Fruit fly (Drosophila melanogaster): Measurements from ENCODE around the gene rtp.
A peak's percentile ranks its signal among the peaks of the same experiment; 100 is the strongest.

The rtp gene

dm6 chr3R:5251243-5251865 is 14.2 kb upstream of the rtp start, which contains the start of gene CtsF (continued):
- peak; percentile 4 for TF ChIP-seq NfI (GFP tag; optimal IDR thresholded peaks at IDR 0.05)
- no peak for TF ChIP-seq CG10209 (GFP tag; optimal IDR thresholded peaks at IDR 0.05)
- TF ChIP-seq amos (GFP tag; IDR thresholded peaks at IDR 0.05; ENCODE audit: partially characterized antibody): peak; percentile 99
- peak; percentile 100 for TF ChIP-seq CG34224 (GFP tag; IDR thresholded peaks at IDR 0.05; ENCODE audit: partially characterized antibody)
- TF ChIP-seq cg (GFP tag; optimal IDR thresholded peaks at IDR 0.05): peak; percentile 98
- peak; percentile 4 for TF ChIP-seq ewg (GFP tag; optimal IDR thresholded peaks at IDR 0.05)
- TF ChIP-seq CG2712 (tag; optimal IDR thresholded peaks at IDR 0.05): peak; percentile 38
- no peak for TF ChIP-seq Bdp1 (GFP tag; optimal IDR thresholded peaks at IDR 0.05)
- TF ChIP-seq sd (tag; optimal IDR thresholded peaks at IDR 0.05): peak; percentile 36
- TF ChIP-seq CG12219 (GFP tag; optimal IDR thresholded peaks at IDR 0.05): no peak
- TF ChIP-seq Chrac-16 (GFP tag; optimal IDR thresholded peaks at IDR 0.05): no peak
- TF ChIP-seq HLH4C (GFP tag; IDR thresholded peaks at IDR 0.05; ENCODE audit: partially characterized antibody): peak; percentile 100
- TF ChIP-seq Dfd (GFP tag; optimal IDR thresholded peaks at IDR 0.05): no peak
- no peak for TF ChIP-seq danr (GFP tag; IDR thresholded peaks at IDR 0.05)
- TF ChIP-seq Trl (optimal IDR thresholded peaks at IDR 0.05): peak in 1 of 2 experiments; percentile 37
- TF ChIP-seq Trl (GFP tag; optimal IDR thresholded peaks at IDR 0.05): no peak
- peak; percentile 6 for TF ChIP-seq CG7556 (GFP tag; optimal IDR thresholded peaks at IDR 0.05)
- peak; percentile 13 for TF ChIP-seq HLH54F (GFP tag; optimal IDR thresholded peaks at IDR 0.05)
- TF ChIP-seq CG13287 (GFP tag; IDR thresholded peaks at IDR 0.05; ENCODE audit: partially characterized antibody): peak; percentile 99
- TF ChIP-seq E2f1 (GFP tag; IDR thresholded peaks at IDR 0.05): no peak
- TF ChIP-seq caup (GFP tag; optimal IDR thresholded peaks at IDR 0.05; ENCODE audit: severe bottlenecking): peak; percentile 15
- TF ChIP-seq CG42726 (GFP tag; IDR thresholded peaks at IDR 0.05; ENCODE audit: partially characterized antibody): peak; percentile 98
- no peak for TF ChIP-seq fd64A (GFP tag; optimal IDR thresholded peaks at IDR 0.05)
- no peak for TF ChIP-seq CG8089 (GFP tag; optimal IDR thresholded peaks at IDR 0.05)
- TF ChIP-seq CG11696 (GFP tag; IDR thresholded peaks at IDR 0.05): no peak
- peak; percentile 14 for TF ChIP-seq dmrt99B (tag; optimal IDR thresholded peaks at IDR 0.05)
- TF ChIP-seq scrt (GFP tag; optimal IDR thresholded peaks at IDR 0.05): peak; percentile 94
- TF ChIP-seq NC2β (GFP tag; optimal IDR thresholded peaks at IDR 0.05): no peak
- peak; percentile 35 for TF ChIP-seq odd (GFP tag; optimal IDR thresholded peaks at IDR 0.05)
- peak; percentile 54 for TF ChIP-seq CG17829 (tag; optimal IDR thresholded peaks at IDR 0.05)
- TF ChIP-seq Sry-δ (GFP tag; optimal IDR thresholded peaks at IDR 0.05): peak; percentile 98
- TF ChIP-seq CG16813 (GFP tag; IDR thresholded peaks at IDR 0.05; ENCODE audit: partially characterized antibody): peak; percentile 99
- TF ChIP-seq CG6791 (GFP tag; IDR thresholded peaks at IDR 0.05; ENCODE audit: partially characterized antibody): peak; percentile 100
- peak; percentile 99 for TF ChIP-seq ato (GFP tag; IDR thresholded peaks at IDR 0.05; ENCODE audit: partially characterized antibody)
- peak; percentile 43; the same call in 1 of the 2 replicates for TF ChIP-seq Atf6 (GFP tag; IDR thresholded peaks at IDR 0.05)
- peak; percentile 77 for TF ChIP-seq kay (GFP tag; optimal IDR thresholded peaks at IDR 0.05)
- TF ChIP-seq grau (tag; optimal IDR thresholded peaks at IDR 0.05): peak; percentile 19
- TF ChIP-seq Hr78 (GFP tag; optimal IDR thresholded peaks at IDR 0.05): no peak
- no peak for TF ChIP-seq CG14050 (GFP tag; IDR thresholded peaks at IDR 0.05)
- 0 out of 3 replicates have a peak, but pooled peaks have one; percentile 30 for TF ChIP-seq z (GFP tag; IDR thresholded peaks at IDR 0.05)
- TF ChIP-seq CG8924 (tag; optimal IDR thresholded peaks at IDR 0.05): peak; percentile 41
- TF ChIP-seq CG6175 (GFP tag; IDR thresholded peaks at IDR 0.05): peak; percentile 75; the same call in 1 of the 3 replicates
- TF ChIP-seq CG14860 (GFP tag; IDR thresholded peaks at IDR 0.05; ENCODE audit: partially characterized antibody): peak; percentile 100
- TF ChIP-seq wor (GFP tag; IDR thresholded peaks at IDR 0.05): no peak
- peak; percentile 25 for TF ChIP-seq CG7987 (GFP tag; optimal IDR thresholded peaks at IDR 0.05)
- no peak for TF ChIP-seq CG14965 (GFP tag; optimal IDR thresholded peaks at IDR 0.05; ENCODE audit: borderline replicate concordance)
- TF ChIP-seq sob (GFP tag; IDR thresholded peaks at IDR 0.05): 0 out of 2 replicates have a peak, but pooled peaks have one; percentile 42
